Fruit fly (Drosophila melanogaster): ENCODE data around the gene kis.

DNA sequence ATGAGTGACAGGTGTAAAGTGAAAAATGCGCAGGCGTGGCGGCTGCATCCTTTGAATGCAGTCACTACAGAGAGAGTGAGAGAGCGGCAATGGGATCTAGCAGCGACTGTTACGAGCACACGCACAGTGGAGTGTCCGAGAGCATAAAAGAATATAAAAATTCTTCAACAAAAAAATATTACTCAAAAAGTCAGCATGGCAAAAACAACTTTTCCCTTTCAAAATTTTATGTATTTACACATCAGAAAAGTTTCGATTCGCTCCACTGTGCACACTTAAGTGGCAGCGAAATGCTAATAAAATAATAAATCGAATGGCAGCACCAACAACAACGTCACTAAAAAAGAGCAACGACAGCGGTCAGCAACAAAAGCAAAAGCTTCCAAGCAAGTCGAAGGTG lies 27.3 kb downstream of the kis start:
- no peak for TF ChIP-seq Clk (GFP tag; optimal IDR thresholded peaks at IDR 0.05)
- peak; percentile 22 for TF ChIP-seq CG1620 (GFP tag; optimal IDR thresholded peaks at IDR 0.05)
- TF ChIP-seq ovo (GFP tag; optimal IDR thresholded peaks at IDR 0.05): no peak
- no peak for TF ChIP-seq CG12768 (GFP tag; optimal IDR thresholded peaks at IDR 0.05)
- TF ChIP-seq Hr96 (GFP tag; optimal IDR thresholded peaks at IDR 0.05): peak; percentile 34
- TF ChIP-seq kay (GFP tag; ENCODE audit: borderline replicate concordance): no peak

Measured in whole organism, adult.